Worm (Caenorhabditis elegans): ENCODE data around the gene lgc-37.

ce11 chrIII:12746369-12746855 lies 38.5 kb upstream of the lgc-37 start, which contains the start of gene Y111B2A.21:
- TF ChIP-seq snpc-4 (GFP tag; optimal IDR thresholded peaks at IDR 0.05) = no peak
- no peak for TF ChIP-seq snpc-4 (tag; optimal IDR thresholded peaks at IDR 0.05)
- TF ChIP-seq nhr-27 (tag; optimal IDR thresholded peaks at IDR 0.05) = no peak
- TF ChIP-seq dpff-1 (tag; optimal IDR thresholded peaks at IDR 0.05) = no peak
- TF ChIP-seq unc-130 (GFP tag; optimal IDR thresholded peaks at IDR 0.05) = no peak
- TF ChIP-seq T07F8.4 (tag; optimal IDR thresholded peaks at IDR 0.05) = no peak
- no peak for TF ChIP-seq nhr-179 (tag; optimal IDR thresholded peaks at IDR 0.05)
- no peak for TF ChIP-seq efl-1 (GFP tag; optimal IDR thresholded peaks at IDR 0.05)
- no peak for TF ChIP-seq ama-1 (optimal IDR thresholded peaks at IDR 0.05)
- no peak for TF ChIP-seq ama-1 (GFP tag; optimal IDR thresholded peaks at IDR 0.05)
- no peak for TF ChIP-seq Y56A3A.18 (GFP tag; IDR thresholded peaks at IDR 0.05)
- TF ChIP-seq ztf-18 (tag; optimal IDR thresholded peaks at IDR 0.05) = no peak
- TF ChIP-seq Y67H2A.10 (GFP tag; conservative IDR thresholded peaks at IDR 0.05) = no peak
- no peak for TF ChIP-seq F37B4.10 (GFP tag; IDR thresholded peaks at IDR 0.05)
- TF ChIP-seq F57C9.4 (tag; optimal IDR thresholded peaks at IDR 0.05) = no peak
- no peak for TF ChIP-seq nfya-1 (tag; optimal IDR thresholded peaks at IDR 0.05; ENCODE audit: borderline replicate concordance, insufficient read depth)

All from whole organism, young adult.